Worm (Caenorhabditis elegans): Measurements from ENCODE around the gene C15H9.3.

- TF ChIP-seq M03D4.4 (tag; optimal IDR thresholded peaks at IDR 0.05) = peak; percentile 71
- no peak for TF ChIP-seq blmp-1 (tag; optimal IDR thresholded peaks at IDR 0.05)
- peak; percentile 93 for TF ChIP-seq mep-1 (tag; optimal IDR thresholded peaks at IDR 0.05)
- TF ChIP-seq nhr-12 (tag; optimal IDR thresholded peaks at IDR 0.05) = peak; percentile 84
- TF ChIP-seq ham-2 (GFP tag; optimal IDR thresholded peaks at IDR 0.05) = peak; percentile 78
- peak; percentile 42 for TF ChIP-seq nhr-237 (tag; optimal IDR thresholded peaks at IDR 0.05)
Observed at ce11 chrX:6091967-6092366, 23.6 kb upstream of the C15H9.3 start, which contains the start of gene hsp-3.

Data from whole organism, mixed stage, embryonic.